Worm (Caenorhabditis elegans) whole organism, L4/young adult: Measurements from ENCODE around the gene K12H6.8.

ENCODE experiments used
- W03F9.2 ChIP-seq: fragments of 150-350 bp; optimal IDR thresholded peaks from 2 replicates; lab custom pipeline; 2014; ENCODE audit warnings: missing biosample characterization, missing genetic modification characterization
- dao-5 ChIP-seq: sonication (generic microtip); optimal IDR thresholded peaks from 2 replicates; lab custom pipeline; 2016; ENCODE audit warnings: missing genotype, missing genetic modification characterization, moderate library complexity, missing compliant biosample characterization
- him-1 ChIP-seq: sonication (generic microtip); optimal IDR thresholded peaks from 2 replicates; lab custom pipeline; 2016; ENCODE audit warnings: missing genotype, missing genetic modification reagents, missing genetic modification characterization, missing compliant biosample characterization

K12H6.8 gene

DNA sequence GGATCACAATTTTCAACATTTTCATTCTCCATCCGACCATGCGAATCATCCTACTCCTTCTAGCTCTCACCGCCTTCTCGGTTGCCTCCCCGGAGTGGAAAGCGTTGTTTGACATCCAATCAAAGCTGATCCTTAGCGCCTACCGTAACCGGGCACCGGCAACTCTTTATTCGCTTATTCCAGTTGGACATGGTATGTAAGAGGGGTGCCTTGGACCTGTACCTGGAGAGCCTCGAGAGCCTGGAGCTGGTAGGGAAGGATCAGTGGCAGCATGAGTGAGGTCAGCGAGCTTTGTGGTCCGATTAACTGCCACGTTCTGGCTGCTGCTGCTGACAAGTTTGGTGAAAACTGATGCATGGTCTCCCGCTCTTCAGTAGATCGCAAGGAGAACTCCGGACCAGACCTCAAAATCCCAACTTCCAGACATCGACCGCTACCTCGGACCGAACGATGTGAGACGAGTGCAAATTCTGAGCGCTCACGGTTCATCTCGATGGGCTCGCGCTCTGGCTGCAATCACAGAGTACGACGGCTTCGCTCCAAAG lies at the start of gene K12H6.8:
K12H6.8 (plus strand) TSS at position 38 of the 545 bp plus-strand sequence.
- no peak for TF ChIP-seq W03F9.2 (tag; lab: Kevin White, UChicago)

- TF ChIP-seq dao-5 (tag; lab: Kevin White, UChicago) (no peak), W03F9.2 (tag; lab: Kevin White, UChicago) (no peak), him-1 (no peak)
Measured at ce11 chrII:2779253-2779652, 48.4 kb upstream of the K12H6.8 start, which contains the start of gene F08D12.3. TSS of gene F08D12.3 (plus strand) at chrII:2779553.

ce11 chrII:2780804-2781203 lies 46.9 kb upstream of the K12H6.8 start:
- TF ChIP-seq dao-5 (tag; lab: Kevin White, UChicago) (no peak), him-1 (no peak), W03F9.2 (tag; lab: Kevin White, UChicago) (no peak)

DNA sequence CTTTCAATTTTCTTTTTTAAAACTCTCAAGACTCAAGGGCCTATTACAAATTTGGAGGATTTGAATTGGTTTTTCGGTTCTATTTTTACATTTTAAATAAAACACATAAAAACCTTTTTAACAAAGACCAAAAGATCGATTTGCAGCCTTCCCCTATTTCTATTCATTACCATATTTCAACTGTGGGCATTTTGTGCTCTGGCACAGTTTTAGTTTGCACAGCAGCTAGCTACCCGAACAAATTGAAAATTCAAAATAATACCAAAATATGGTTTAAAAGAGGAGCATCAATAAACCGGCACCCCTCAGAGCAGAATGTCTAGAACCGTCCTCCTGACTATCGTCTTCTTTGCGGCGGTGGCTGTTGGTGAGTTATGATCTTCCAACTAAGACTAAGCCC lies 46.3 kb upstream of the K12H6.8 start, which contains the start of gene F08D12.2:
F08D12.2 (plus strand) TSS at position 301 of the 400 bp plus-strand sequence.
- TF ChIP-seq W03F9.2 (tag; lab: Kevin White, UChicago) (no peak), dao-5 (tag; lab: Kevin White, UChicago) (no peak)

DNA sequence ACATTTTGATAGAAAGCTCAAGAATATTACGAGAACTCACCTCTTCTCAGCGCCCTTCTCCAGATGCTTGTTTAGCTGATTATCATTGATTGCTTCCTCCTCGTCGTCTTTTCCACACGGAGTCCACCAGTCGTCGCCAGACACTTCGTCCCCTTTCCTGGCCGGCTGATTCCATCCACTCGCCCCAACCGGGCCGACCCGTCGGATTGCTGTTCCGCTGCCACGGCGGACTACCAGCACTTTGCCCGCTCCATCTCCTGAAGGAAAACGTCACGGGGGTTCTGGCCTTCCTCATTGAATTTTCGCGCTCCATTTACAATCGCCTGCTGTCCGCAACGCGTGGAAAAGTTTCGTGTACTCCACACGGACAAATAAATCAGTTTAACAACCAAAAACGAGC lies 44.3 kb upstream of the K12H6.8 start:
- no peak for TF ChIP-seq dao-5 (tag; lab: Kevin White, UChicago)
- no peak for TF ChIP-seq W03F9.2 (tag; lab: Kevin White, UChicago)
- TF ChIP-seq him-1 = no peak

ce11 chrII:2785787-2786186 lies 41.9 kb upstream of the K12H6.8 start:
- TF ChIP-seq him-1 (no peak), W03F9.2 (tag; lab: Kevin White, UChicago) (no peak), dao-5 (tag; lab: Kevin White, UChicago) (no peak)

ce11 chrII:2787031-2787512 lies 40.6 kb upstream of the K12H6.8 start, which contains the start of the genes F08D12.12 and srpa-72:
TSS of gene F08D12.12 (minus strand) at chrII:2787081.
TSS of gene srpa-72 (plus strand) at chrII:2787481.
- TF ChIP-seq him-1 = no peak
- no peak for TF ChIP-seq dao-5 (tag; lab: Kevin White, UChicago)
- no peak for TF ChIP-seq W03F9.2 (tag; lab: Kevin White, UChicago)

DNA sequence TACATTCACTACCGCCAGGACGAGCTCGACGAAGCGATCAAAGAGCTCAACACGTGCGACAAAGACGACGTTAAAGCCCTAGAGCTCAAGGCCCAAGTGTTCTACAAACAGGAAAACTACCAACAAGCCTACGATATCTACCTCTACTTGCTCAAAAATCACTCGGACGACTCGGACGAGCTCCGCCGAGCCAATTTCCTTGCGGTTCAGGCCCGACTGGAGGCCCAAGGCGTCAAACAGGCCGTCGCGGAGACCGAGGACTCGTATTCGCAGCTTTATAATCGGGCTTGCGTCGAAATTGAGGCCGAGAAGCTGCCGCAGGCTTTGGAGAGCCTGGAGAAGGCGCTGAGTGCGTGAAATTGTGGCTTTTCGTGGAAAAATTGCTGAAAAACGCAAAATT lies 39.8 kb upstream of the K12H6.8 start:
- TF ChIP-seq dao-5 (tag; lab: Kevin White, UChicago) (no peak), W03F9.2 (tag; lab: Kevin White, UChicago) (no peak), him-1 (no peak)

ce11 chrII:2791693-2792092 lies 36.0 kb upstream of the K12H6.8 start:
- TF ChIP-seq him-1 (no peak), dao-5 (tag; lab: Kevin White, UChicago) (no peak), W03F9.2 (tag; lab: Kevin White, UChicago) (no peak)

DNA sequence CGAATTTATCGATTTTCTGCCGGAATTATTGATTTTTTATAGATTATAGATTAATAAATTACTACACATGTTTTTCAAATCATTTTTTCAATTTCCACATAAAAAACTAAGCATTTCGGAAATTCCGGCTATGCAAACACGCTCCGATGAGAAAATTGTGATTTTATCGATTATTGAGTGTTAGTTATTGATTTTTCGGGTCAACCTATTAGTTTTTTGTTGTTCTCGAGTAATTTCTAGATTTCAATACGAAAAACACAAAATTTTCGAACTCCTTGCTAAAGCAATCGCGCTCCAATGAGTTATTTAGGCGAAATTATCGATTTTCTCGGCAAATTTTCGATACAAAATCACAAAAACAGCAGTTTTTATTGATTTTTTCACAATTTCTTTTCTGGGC lies 32.3 kb upstream of the K12H6.8 start:
- TF ChIP-seq dao-5 (tag; lab: Kevin White, UChicago) (no peak), him-1 (no peak), W03F9.2 (tag; lab: Kevin White, UChicago) (no peak)

- no peak for TF ChIP-seq him-1
- TF ChIP-seq W03F9.2 (tag; lab: Kevin White, UChicago) = no peak
- TF ChIP-seq dao-5 (tag; lab: Kevin White, UChicago) = no peak
Measured at ce11 chrII:2796431-2796830, 31.3 kb upstream of the K12H6.8 start.

ce11 chrII:2797951-2798350 lies 29.7 kb upstream of the K12H6.8 start:
- TF ChIP-seq W03F9.2 (tag; lab: Kevin White, UChicago) = no peak
- TF ChIP-seq him-1 = no peak
- no peak for TF ChIP-seq dao-5 (tag; lab: Kevin White, UChicago)

DNA sequence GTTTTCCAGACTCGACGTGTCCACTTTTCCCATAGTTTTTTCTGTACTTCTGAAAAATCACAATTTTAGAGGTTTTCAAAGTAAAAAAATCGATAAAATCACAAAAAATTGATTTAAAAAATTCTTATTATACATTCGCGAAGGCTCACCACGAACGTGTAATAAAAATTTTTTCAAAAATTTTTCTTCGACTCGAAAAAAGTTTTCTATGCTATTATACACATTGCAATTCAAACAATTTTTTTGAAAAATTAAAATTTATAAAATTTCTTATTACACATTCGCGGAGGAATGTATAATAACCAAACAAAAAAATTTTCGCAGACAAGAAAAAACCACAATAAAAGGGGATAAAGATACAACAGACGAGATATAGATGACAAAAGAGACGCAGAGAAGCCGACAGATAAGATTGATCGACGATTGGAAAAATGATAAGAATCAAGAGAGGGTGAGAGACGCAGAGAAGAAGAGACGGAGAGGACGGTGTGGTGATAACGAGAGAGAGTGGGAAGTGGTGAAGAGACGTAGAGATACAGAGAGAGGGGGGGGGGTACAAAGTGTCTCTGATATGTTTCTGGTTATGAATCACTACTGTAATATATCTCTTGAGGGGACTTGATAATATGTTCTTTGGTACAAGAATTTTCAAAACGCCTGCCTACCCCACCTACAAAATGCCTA lies 27.0 kb upstream of the K12H6.8 start, which contains the start of gene nhr-119:
nhr-119 (minus strand) TSS at position 51 of the 684 bp plus-strand sequence.
- TF ChIP-seq him-1 (no peak), W03F9.2 (tag; lab: Kevin White, UChicago) (peak; percentile 38), dao-5 (tag; lab: Kevin White, UChicago) (no peak)

DNA sequence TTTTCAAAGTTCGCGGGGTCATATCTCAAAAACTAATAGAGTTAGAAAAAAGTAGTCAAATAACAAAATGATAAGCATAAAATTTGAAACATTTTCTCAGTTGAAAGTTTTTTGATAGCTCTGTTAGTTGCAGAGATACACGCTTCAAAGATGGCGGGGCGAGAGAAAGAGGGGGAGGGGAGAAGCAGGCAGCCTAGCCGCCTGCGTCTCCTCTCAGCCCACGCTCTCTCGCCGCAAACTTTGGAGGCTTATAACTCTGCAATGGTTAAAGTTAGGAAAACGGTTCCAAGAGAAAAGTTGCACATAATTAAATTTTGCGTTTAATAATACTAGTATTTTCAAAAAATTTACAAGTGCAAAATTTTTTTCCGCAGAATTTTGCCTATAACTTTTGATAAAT lies 25.9 kb upstream of the K12H6.8 start:
- no peak for TF ChIP-seq him-1
- TF ChIP-seq dao-5 (tag; lab: Kevin White, UChicago) = no peak
- TF ChIP-seq W03F9.2 (tag; lab: Kevin White, UChicago) = no peak
